Worm (Caenorhabditis elegans) whole organism, L3 larva: ENCODE results near the gene E02A10.3.
A peak's percentile ranks its signal among the peaks of the same experiment; 100 is the strongest.

Experiments
- ZK546.5 ChIP-seq: sonication (generic microtip); optimal IDR thresholded peaks from 2 replicates; lab custom pipeline; 2017; ENCODE audit warnings: missing biosample characterization, missing genetic modification characterization
- aly-2 ChIP-seq: fragments of 150-350 bp; optimal IDR thresholded peaks from 2 replicates; lab custom pipeline; 2014; ENCODE audit warnings: missing biosample characterization, missing genetic modification characterization
- ama-1 ChIP-seq: fragments of 150-350 bp; optimal IDR thresholded peaks from 2 replicates; lab custom pipeline; 2018
- ceh-16 ChIP-seq: sonication (generic microtip); optimal IDR thresholded peaks from 2 replicates; lab custom pipeline; 2017; ENCODE audit warnings: missing biosample characterization, missing genetic modification characterization
- ceh-28 ChIP-seq: fragments of 150-350 bp; optimal IDR thresholded peaks from 2 replicates; lab custom pipeline; 2014; ENCODE audit warnings: missing biosample characterization, missing genetic modification reagents, missing genetic modification characterization
- ceh-82 ChIP-seq: fragments of 150-350 bp; optimal IDR thresholded peaks from 2 replicates; lab custom pipeline; 2014; ENCODE audit warnings: missing biosample characterization, missing genetic modification characterization
- ceh-9 ChIP-seq: sonication (generic microtip); optimal IDR thresholded peaks from 2 replicates; lab custom pipeline; 2018; ENCODE audit warnings: missing biosample characterization, missing genetic modification characterization
- daf-12 ChIP-seq: fragments of 150-350 bp; optimal IDR thresholded peaks from 2 replicates; lab custom pipeline; 2014; ENCODE audit warnings: missing biosample characterization, missing genetic modification reagents, missing genetic modification characterization
- egl-27 ChIP-seq: sonication (generic microtip); optimal IDR thresholded peaks from 4 replicates; lab custom pipeline; 2017; ENCODE audit warnings: missing biosample characterization, missing genetic modification reagents, missing genetic modification characterization
- elt-1 ChIP-seq: fragments of 150-350 bp; optimal IDR thresholded peaks from 2 replicates; lab custom pipeline; 2014; ENCODE audit warnings: missing biosample characterization, missing genetic modification characterization
- elt-2 ChIP-seq: sonication (generic microtip); optimal IDR thresholded peaks from 2 replicates; lab custom pipeline; 2016; ENCODE audit warnings: missing genetic modification reagents, mild to moderate bottlenecking, missing genetic modification characterization, missing compliant biosample characterization
- fkh-10 ChIP-seq: sonication (generic microtip); optimal IDR thresholded peaks from 2 replicates; lab custom pipeline; 2017; ENCODE audit warnings: missing biosample characterization, missing genetic modification reagents, missing genetic modification characterization
- fos-1 ChIP-seq: fragments of 150-350 bp; optimal IDR thresholded peaks from 2 replicates; lab custom pipeline; 2014; ENCODE audit warnings: missing biosample characterization, missing genetic modification characterization
- hmg-11 ChIP-seq: sonication (generic microtip); optimal IDR thresholded peaks from 2 replicates; lab custom pipeline; 2016; ENCODE audit warnings: missing genetic modification characterization, missing compliant biosample characterization
- jun-1 ChIP-seq: fragments of 150-350 bp; optimal IDR thresholded peaks from 2 replicates; lab custom pipeline; 2014; ENCODE audit warnings: missing biosample characterization, missing genetic modification reagents, missing genetic modification characterization
- lin-15B ChIP-seq: fragments of 150-350 bp; optimal IDR thresholded peaks from 2 replicates; lab custom pipeline; 2014; ENCODE audit warnings: missing biosample characterization, missing genetic modification characterization
- lin-39 ChIP-seq: fragments of 150-350 bp; optimal IDR thresholded peaks from 2 replicates; lab custom pipeline; 2018; ENCODE audit warnings: missing biosample characterization, missing genetic modification reagents, missing genetic modification characterization
- lsy-12 ChIP-seq: sonication (generic microtip); optimal IDR thresholded peaks from 2 replicates; lab custom pipeline; 2016; ENCODE audit warnings: mild to moderate bottlenecking, missing genetic modification characterization, missing compliant biosample characterization
- mdl-1 ChIP-seq: fragments of 150-350 bp; optimal IDR thresholded peaks from 2 replicates; lab custom pipeline; 2014; ENCODE audit warnings: missing biosample characterization, missing genetic modification characterization
- mml-1 ChIP-seq: fragments of 150-350 bp; sonication (generic microtip); optimal IDR thresholded peaks from 3 replicates; lab custom pipeline; 2014; ENCODE audit warnings: missing biosample characterization, missing genetic modification characterization
- nfya-1 ChIP-seq: sonication (generic microtip); optimal IDR thresholded peaks from 2 replicates; lab custom pipeline; 2017; ENCODE audit warnings: missing genetic modification characterization, mild to moderate bottlenecking, missing compliant biosample characterization, antibody characterized with exemption, moderate library complexity; ENCODE audit not compliant: insufficient read depth
- nhr-12 ChIP-seq: fragments of 150-350 bp; optimal IDR thresholded peaks from 2 replicates; lab custom pipeline; 2014; ENCODE audit warnings: missing biosample characterization, missing genetic modification characterization
- nhr-23 ChIP-seq: fragments of 150-350 bp; optimal IDR thresholded peaks from 2 replicates; lab custom pipeline; 2014; ENCODE audit warnings: missing biosample characterization, missing genetic modification reagents, missing genetic modification characterization
- nhr-237 ChIP-seq: fragments of 150-350 bp; optimal IDR thresholded peaks from 2 replicates; lab custom pipeline; 2014; ENCODE audit warnings: missing biosample characterization, missing genetic modification characterization
- nhr-25 ChIP-seq: sonication (generic microtip); optimal IDR thresholded peaks from 2 replicates; lab custom pipeline; 2017; ENCODE audit warnings: missing biosample characterization, missing genetic modification characterization
- nhr-28 ChIP-seq: fragments of 150-350 bp; optimal IDR thresholded peaks from 2 replicates; lab custom pipeline; 2014; ENCODE audit warnings: missing biosample characterization, missing genetic modification characterization
- nhr-67 ChIP-seq: fragments of 150-350 bp; optimal IDR thresholded peaks from 2 replicates; lab custom pipeline; 2014; ENCODE audit warnings: missing biosample characterization, missing genetic modification characterization
- nhr-76 ChIP-seq: fragments of 150-350 bp; sonication (generic microtip); optimal IDR thresholded peaks from 5 replicates; lab custom pipeline; 2014; ENCODE audit warnings: missing biosample characterization, missing genetic modification characterization
- nhr-77 ChIP-seq: fragments of 150-350 bp; optimal IDR thresholded peaks from 2 replicates; lab custom pipeline; 2014; ENCODE audit warnings: missing biosample characterization, missing genetic modification characterization
- pha-4 ChIP-seq: fragments of 150-350 bp; optimal IDR thresholded peaks from 2 replicates; lab custom pipeline; 2014; ENCODE audit warnings: missing biosample characterization, missing genetic modification reagents, missing genetic modification characterization
- pqm-1 ChIP-seq: fragments of 150-350 bp; optimal IDR thresholded peaks from 2 replicates; lab custom pipeline; 2017; ENCODE audit warnings: missing biosample characterization, missing genetic modification characterization, inconsistent platforms
- skn-1 ChIP-seq: fragments of 150-350 bp; optimal IDR thresholded peaks from 2 replicates; lab custom pipeline; 2014; ENCODE audit warnings: missing biosample characterization, missing genetic modification characterization
- snpc-4 ChIP-seq: fragments of 150-350 bp; optimal IDR thresholded peaks from 2 replicates; lab custom pipeline; 2014; ENCODE audit warnings: missing biosample characterization, missing genetic modification characterization
- tbx-2 ChIP-seq: sonication (generic microtip); optimal IDR thresholded peaks from 2 replicates; lab custom pipeline; 2016; ENCODE audit warnings: mild to moderate bottlenecking, missing genetic modification characterization, missing compliant biosample characterization
- unc-39 ChIP-seq: sonication (generic microtip); optimal IDR thresholded peaks from 4 replicates; lab custom pipeline; 2017; ENCODE audit warnings: missing biosample characterization, missing genetic modification characterization
- unc-62 ChIP-seq: fragments of 150-350 bp; sonication (generic microtip); optimal IDR thresholded peaks from 4 replicates; lab custom pipeline; 2014; ENCODE audit warnings: missing biosample characterization, missing genetic modification reagents, missing genetic modification characterization
- zag-1 ChIP-seq: fragments of 150-350 bp; optimal IDR thresholded peaks from 2 replicates; lab custom pipeline; 2014; ENCODE audit warnings: missing biosample characterization, missing genetic modification characterization
- ztf-11 ChIP-seq: fragments of 150-350 bp; optimal IDR thresholded peaks from 2 replicates; lab custom pipeline; 2014; ENCODE audit warnings: missing biosample characterization, missing genetic modification characterization

E02A10.3 gene

DNA sequence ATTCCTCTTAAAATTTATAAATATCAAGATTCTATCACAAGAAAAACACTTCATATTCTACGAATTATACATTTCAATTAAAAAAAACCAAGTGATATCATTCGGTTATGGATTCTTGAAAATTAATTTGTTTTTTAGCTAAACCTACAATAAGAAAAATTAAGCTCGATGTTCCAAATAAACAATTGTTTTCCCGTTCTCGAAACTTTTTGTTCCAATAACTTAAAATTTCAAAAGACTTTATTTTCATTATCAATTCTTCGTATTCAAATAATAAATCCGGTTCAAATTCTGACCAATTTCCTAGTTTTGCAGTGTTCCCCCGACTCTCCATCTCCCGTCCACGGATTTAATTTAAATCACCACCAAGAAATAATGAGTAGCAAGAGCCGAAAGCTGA lies at the start of gene E02A10.3:
Gene E02A10.3 (plus strand): TSS at position 301 of the 400 bp plus-strand sequence.
- no peak for TF ChIP-seq ceh-9 (tag; lab: Kevin White, UChicago)
- TF ChIP-seq lin-39 (tag; lab: Kevin White, UChicago), result no peak
- no peak for TF ChIP-seq mml-1
- no peak for TF ChIP-seq nhr-67 (tag; lab: Kevin White, UChicago)
- no peak for TF ChIP-seq elt-2 (tag; lab: Kevin White, UChicago)
- no peak for TF ChIP-seq fos-1 (tag; lab: Kevin White, UChicago)
- TF ChIP-seq snpc-4, result no peak
- TF ChIP-seq ceh-28 (tag; lab: Kevin White, UChicago), result no peak
- TF ChIP-seq nhr-28 (tag; lab: Kevin White, UChicago), result no peak
- no peak for TF ChIP-seq ceh-16 (tag; lab: Kevin White, UChicago)
- no peak for TF ChIP-seq lin-15B (tag; lab: Kevin White, UChicago)
- TF ChIP-seq lsy-12 (tag; lab: Kevin White, UChicago), result no peak

ce11 chrV:12530129-12530528 lies 49.3 kb upstream of the E02A10.3 start:
- TF ChIP-seq elt-2 (tag; lab: Kevin White, UChicago) (no peak), unc-39 (tag; lab: Kevin White, UChicago) (no peak), zag-1 (tag; lab: Kevin White, UChicago) (peak; percentile 27), ztf-11 (tag; lab: Kevin White, UChicago) (no peak), nhr-77 (tag; lab: Kevin White, UChicago) (no peak), skn-1 (tag; lab: Kevin White, UChicago) (no peak), unc-62 (peak; percentile 53), egl-27 (no peak), tbx-2 (tag; lab: Kevin White, UChicago) (peak; percentile 56), daf-12 (tag; lab: Kevin White, UChicago) (peak; percentile 27), nfya-1 (peak; percentile 33), ceh-82 (tag; lab: Kevin White, UChicago) (no peak), mdl-1 (tag; lab: Kevin White, UChicago) (no peak), jun-1 (tag; lab: Kevin White, UChicago) (no peak), ceh-16 (tag; lab: Kevin White, UChicago) (peak; percentile 65), lin-39 (tag; lab: Kevin White, UChicago) (no peak), nhr-25 (tag; lab: Kevin White, UChicago) (no peak), elt-1 (tag; lab: Kevin White, UChicago) (peak; percentile 68), hmg-11 (tag; lab: Kevin White, UChicago) (peak; percentile 16), fkh-10 (GFP tag; lab: Kevin White, UChicago) (peak; percentile 84), pha-4 (tag; lab: Kevin White, UChicago) (no peak), ceh-28 (tag; lab: Kevin White, UChicago) (no peak), ceh-9 (tag; lab: Kevin White, UChicago) (no peak), pqm-1 (tag; lab: Kevin White, UChicago) (no peak), lin-15B (tag; lab: Kevin White, UChicago) (no peak)
- TF ChIP-seq, all 47 proteins: peak for 9

- no peak for TF ChIP-seq nhr-12 (tag; lab: Kevin White, UChicago)
- no peak for TF ChIP-seq ama-1 (lab: Kevin White, UChicago)
- TF ChIP-seq nhr-76 (tag; lab: Kevin White, UChicago), result no peak
- no peak for TF ChIP-seq nhr-67 (tag; lab: Kevin White, UChicago)
- no peak for TF ChIP-seq lsy-12 (tag; lab: Kevin White, UChicago)
- TF ChIP-seq unc-62, result no peak
- TF ChIP-seq nhr-77 (tag; lab: Kevin White, UChicago), result no peak
- no peak for TF ChIP-seq zag-1 (tag; lab: Kevin White, UChicago)
- no peak for TF ChIP-seq ZK546.5 (tag; lab: Kevin White, UChicago)
- no peak for TF ChIP-seq mdl-1 (tag; lab: Kevin White, UChicago)
- TF ChIP-seq nhr-23 (tag; lab: Kevin White, UChicago), result no peak
- TF ChIP-seq lin-15B (tag; lab: Kevin White, UChicago), result no peak
- TF ChIP-seq pha-4 (tag; lab: Kevin White, UChicago), result no peak
- TF ChIP-seq nhr-237, result no peak
- no peak for TF ChIP-seq ceh-28 (tag; lab: Kevin White, UChicago)
- no peak for TF ChIP-seq ceh-82 (tag; lab: Kevin White, UChicago)
- no peak for TF ChIP-seq ceh-16 (tag; lab: Kevin White, UChicago)
- no peak for TF ChIP-seq elt-1 (tag; lab: Kevin White, UChicago)
- no peak for TF ChIP-seq tbx-2 (tag; lab: Kevin White, UChicago)
- no peak for TF ChIP-seq aly-2 (tag; lab: Kevin White, UChicago)
- TF ChIP-seq, all 47 proteins: peak for 0
These were observed 48.3 kb upstream of the E02A10.3 start for ce11 chrV:12531084-12531483.
